Fruit fly (Drosophila melanogaster): ENCODE measurements around the gene CG3407.
A peak's percentile ranks its signal among the peaks of the same experiment; 100 is the strongest.

CG3407 gene

DNA sequence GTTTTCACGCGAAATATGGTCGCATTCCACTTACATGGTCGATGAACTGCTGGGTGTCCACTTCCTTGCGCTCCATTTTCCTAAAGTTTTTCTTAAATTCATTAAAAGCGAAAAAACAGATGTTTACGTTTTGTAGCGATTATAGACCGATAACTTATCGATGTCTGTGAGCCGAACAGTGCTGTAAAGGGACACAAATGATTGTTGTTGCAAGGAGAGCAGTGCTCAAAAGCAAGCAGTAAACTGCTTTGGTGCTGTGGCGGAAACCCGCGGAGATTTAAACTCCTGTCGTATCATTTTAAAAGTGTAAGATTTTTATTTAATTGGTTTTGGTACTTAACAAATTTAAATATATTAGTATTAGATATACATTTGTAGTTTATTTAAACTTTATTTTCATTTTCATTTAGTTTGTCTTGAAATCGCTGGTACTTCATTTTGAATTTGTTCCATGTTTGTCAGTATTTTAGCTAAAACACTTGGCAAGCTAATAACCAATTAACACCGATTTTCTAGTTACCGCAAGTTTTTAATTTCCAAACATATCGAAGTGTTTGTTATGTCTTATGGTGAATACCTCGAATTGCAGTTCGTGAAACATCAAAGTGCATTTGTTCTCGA is at the start of gene CG3407 (continued):
- peak; percentile 83 for TF ChIP-seq CHES-1-like (GFP tag; optimal IDR thresholded peaks at IDR 0.05)
- TF ChIP-seq gsb-n (tag; optimal IDR thresholded peaks at IDR 0.05) = no peak
- no peak for TF ChIP-seq Drgx (GFP tag; IDR thresholded peaks at IDR 0.05)
- TF ChIP-seq pan (optimal IDR thresholded peaks at IDR 0.05) = no peak
- TF ChIP-seq pan (GFP tag; optimal IDR thresholded peaks at IDR 0.05 in 1 of 2, IDR thresholded peaks at IDR 0.05 in 1 of 2) = peak in 1 of 2 experiments; percentile 33
- peak; percentile 56 for TF ChIP-seq ERR (GFP tag; optimal IDR thresholded peaks at IDR 0.05)
- peak; percentile 5 for TF ChIP-seq CG9797 (GFP tag; optimal IDR thresholded peaks at IDR 0.05)
- TF ChIP-seq chn (GFP tag; optimal IDR thresholded peaks at IDR 0.05) = peak; percentile 57
- TF ChIP-seq CG6854 (GFP tag; optimal IDR thresholded peaks at IDR 0.05) = no peak
- no peak for TF ChIP-seq psq (GFP tag; optimal IDR thresholded peaks at IDR 0.05)
- TF ChIP-seq CG9609 (GFP tag; optimal IDR thresholded peaks at IDR 0.05) = peak; percentile 49
- TF ChIP-seq E2f2 (GFP tag; IDR thresholded peaks at IDR 0.05) = peak; percentile 100
- peak; percentile 71 for TF ChIP-seq Sry-δ (GFP tag; optimal IDR thresholded peaks at IDR 0.05)
- TF ChIP-seq Stat92E (GFP tag; optimal IDR thresholded peaks at IDR 0.05) = peak in 1 of 3 experiments; percentile 47
- no peak for TF ChIP-seq Ssrp (tag; optimal IDR thresholded peaks at IDR 0.05)
- no peak for TF ChIP-seq CG15011 (GFP tag; optimal IDR thresholded peaks at IDR 0.05)
- no peak for TF ChIP-seq org-1 (GFP tag; optimal IDR thresholded peaks at IDR 0.05)
- TF ChIP-seq gt (GFP tag; IDR thresholded peaks at IDR 0.05) = no peak
- TF ChIP-seq Side (GFP tag; optimal IDR thresholded peaks at IDR 0.05) = peak; percentile 22
- TF ChIP-seq Optix (GFP tag; IDR thresholded peaks at IDR 0.05) = 0 out of 3 replicates have a peak, but pooled peaks have one; percentile 9
- no peak for TF ChIP-seq CG11695 (GFP tag; IDR thresholded peaks at IDR 0.05)
- TF ChIP-seq stc (GFP tag; IDR thresholded peaks at IDR 0.05) = no peak; the same call in 1 of the 2 replicates
- peak; percentile 20 for TF ChIP-seq tx (GFP tag; optimal IDR thresholded peaks at IDR 0.05)
- no peak for TF ChIP-seq pros (GFP tag; optimal IDR thresholded peaks at IDR 0.05)
- peak; percentile 39 for TF ChIP-seq ewg (GFP tag; optimal IDR thresholded peaks at IDR 0.05)
- TF ChIP-seq Sox102F (GFP tag; optimal IDR thresholded peaks at IDR 0.05) = no peak
- TF ChIP-seq PHDP (tag; optimal IDR thresholded peaks at IDR 0.05) = no peak
- TF ChIP-seq eve (GFP tag; optimal IDR thresholded peaks at IDR 0.05) = peak in 1 of 2 experiments; percentile 39
- no peak for TF ChIP-seq danr (GFP tag; IDR thresholded peaks at IDR 0.05)
- peak; percentile 85 for TF ChIP-seq pzg (GFP tag; optimal IDR thresholded peaks at IDR 0.05)
- TF ChIP-seq shn (GFP tag; optimal IDR thresholded peaks at IDR 0.05) = peak; percentile 59
- TF ChIP-seq ems (GFP tag; optimal IDR thresholded peaks at IDR 0.05) = peak; percentile 16
- TF ChIP-seq jigr1 (GFP tag; IDR thresholded peaks at IDR 0.05) = no peak
- peak in 1 of 2 experiments; percentile 49 for TF ChIP-seq Pdp1 (GFP tag; optimal IDR thresholded peaks at IDR 0.05)
- TF ChIP-seq CG10543 (GFP tag; optimal IDR thresholded peaks at IDR 0.05) = peak; percentile 29
- TF ChIP-seq CG3726 (GFP tag; IDR thresholded peaks at IDR 0.05) = no peak
- TF ChIP-seq tup (GFP tag; optimal IDR thresholded peaks at IDR 0.05) = no peak
- TF ChIP-seq unc-4 (GFP tag; IDR thresholded peaks at IDR 0.05; ENCODE audit: partially characterized antibody) = peak; percentile 68
- TF ChIP-seq wek (GFP tag; optimal IDR thresholded peaks at IDR 0.05) = no peak
- no peak for TF ChIP-seq en (GFP tag; optimal IDR thresholded peaks at IDR 0.05)
- TF ChIP-seq fd102C (GFP tag; optimal IDR thresholded peaks at IDR 0.05) = peak; percentile 18
- TF ChIP-seq CG17612 (GFP tag; IDR thresholded peaks at IDR 0.05) = no peak
- peak; percentile 46 for TF ChIP-seq CG12155 (GFP tag; optimal IDR thresholded peaks at IDR 0.05)
- no peak for TF ChIP-seq CG3838 (GFP tag; optimal IDR thresholded peaks at IDR 0.05)
- no peak for TF ChIP-seq Usf (GFP tag; optimal IDR thresholded peaks at IDR 0.05)
- no peak for TF ChIP-seq HHEX (GFP tag; optimal IDR thresholded peaks at IDR 0.05)
- no peak for TF ChIP-seq CG17359 (tag; optimal IDR thresholded peaks at IDR 0.05)
- TF ChIP-seq Ada2b (GFP tag; IDR thresholded peaks at IDR 0.05) = no peak
- no peak for TF ChIP-seq dati (GFP tag; IDR thresholded peaks at IDR 0.05)
- peak; percentile 78 for TF ChIP-seq CG9437 (GFP tag; optimal IDR thresholded peaks at IDR 0.05)

Measured in whole organism, embryonic.